Fruit fly (Drosophila melanogaster) Kc167 (cell line): ENCODE measurements around the gene CG31055.

Experiments
- Myc ChIP-seq: fragments of >200 bp; optimal IDR thresholded peaks from 2 replicates; lab custom pipeline; 2017; ENCODE audit warnings: missing external identifiers
- Sin3A ChIP-seq: fragments of >200 bp; optimal IDR thresholded peaks from 2 replicates; lab custom pipeline; 2018; ENCODE audit warnings: missing external identifiers
- h ChIP-seq: fragments of >200 bp; optimal IDR thresholded peaks from 3 replicates; lab custom pipeline; 2018; ENCODE audit warnings: missing external identifiers
- insv ChIP-seq: fragments of >200 bp; optimal IDR thresholded peaks from 3 replicates; lab custom pipeline; 2018; ENCODE audit warnings: missing external identifiers
- psq ChIP-seq: fragments of >200 bp; optimal IDR thresholded peaks from 2 replicates; lab custom pipeline; 2017; ENCODE audit warnings: missing external identifiers
- ttk ChIP-seq: sonication (Bioruptor generic); optimal IDR thresholded peaks from 2 replicates; lab custom pipeline; 2017; ENCODE audit warnings: missing external identifiers

- TF ChIP-seq Myc (lab: Kevin White, UChicago) (no peak), psq (no peak), insv (lab: Kevin White, UChicago) (no peak), h (lab: Kevin White, UChicago) (no peak), ttk (lab: Kevin White, UChicago) (no peak), Sin3A (lab: Kevin White, UChicago) (no peak)
These were observed 7.1 kb upstream of the CG31055 start, which contains the start of gene HSPBAP1 for dm6 chr3R:27695019-27695418.
